Fruit fly (Drosophila melanogaster) whole organism, adult: ENCODE data around the gene Rpn12R.

ENCODE experiments used
- CG33017 ChIP-seq: fragments of 200-800 bp; sonication (Bioruptor generic); optimal IDR thresholded peaks from 2 replicates; lab custom pipeline; 2018; ENCODE audit warnings: missing biosample characterization, mild to moderate bottlenecking, missing genetic modification characterization, moderate library complexity
- CG5204 ChIP-seq: fragments of 200-800 bp; sonication (Bioruptor generic); optimal IDR thresholded peaks from 2 replicates; lab custom pipeline; 2016; ENCODE audit warnings: missing biosample characterization, missing genetic modification characterization
- CG7045 ChIP-seq: fragments of 200-800 bp; sonication (Bioruptor generic); optimal IDR thresholded peaks from 2 replicates; lab custom pipeline; 2017; ENCODE audit warnings: missing biosample characterization, mild to moderate bottlenecking, missing genetic modification characterization
- Hr96 ChIP-seq: fragments of 200-800 bp; sonication (Bioruptor generic); optimal IDR thresholded peaks from 2 replicates; lab custom pipeline; 2016; ENCODE audit warnings: missing biosample characterization, missing genetic modification characterization
- Mnt ChIP-seq: fragments of 200-800 bp; sonication (Bioruptor generic); optimal IDR thresholded peaks from 2 replicates; lab custom pipeline; 2016; ENCODE audit warnings: missing biosample characterization, mild to moderate bottlenecking, missing genetic modification characterization
- cic ChIP-seq: fragments of 200-800 bp; sonication (Bioruptor generic); optimal IDR thresholded peaks from 2 replicates; lab custom pipeline; 2017; ENCODE audit warnings: missing biosample characterization, mild to moderate bottlenecking, missing genetic modification characterization, moderate library complexity
- kay ChIP-seq: fragments of 200-800 bp; sonication (Bioruptor generic); peaks from one replicate; lab custom pipeline; 2016; ENCODE audit warnings: missing biosample characterization, missing genetic modification characterization, borderline replicate concordance
- tj ChIP-seq: fragments of 200-800 bp; sonication (Bioruptor generic); optimal IDR thresholded peaks from 3 replicates; lab custom pipeline; 2017; ENCODE audit warnings: missing biosample characterization, mild to moderate bottlenecking, missing genetic modification characterization, moderate library complexity
- toe ChIP-seq: fragments of 200-800 bp; sonication (Bioruptor generic); optimal IDR thresholded peaks from 2 replicates; lab custom pipeline; 2016; ENCODE audit warnings: missing biosample characterization, missing genetic modification characterization

- TF ChIP-seq CG5204 (GFP tag; lab: Kevin White, UChicago) (no peak), kay (GFP tag; lab: Kevin White, UChicago) (no peak), tj (GFP tag; lab: Kevin White, UChicago) (no peak), Mnt (GFP tag; lab: Kevin White, UChicago) (no peak), cic (no peak), CG7045 (GFP tag; lab: Kevin White, UChicago) (no peak), toe (GFP tag; lab: Kevin White, UChicago) (no peak), CG33017 (tag; lab: Kevin White, UChicago) (no peak), Hr96 (GFP tag; lab: Kevin White, UChicago) (no peak)
Observed at dm6 chr3L:15089887-15090679, 47.7 kb upstream of the Rpn12R start.
